Fruit fly (Drosophila melanogaster) whole organism, prepupa: ENCODE measurements around the gene CG43750.
A peak's percentile ranks its signal among the peaks of the same experiment; 100 is the strongest.

Experiments used
- CG11902 ChIP-seq: fragments of 200-800 bp; sonication (Bioruptor generic); optimal IDR thresholded peaks from 3 replicates; lab custom pipeline; 2016; ENCODE audit warnings: missing biosample characterization, missing genetic modification characterization
- fd85E ChIP-seq: fragments of 200-800 bp; sonication (Bioruptor generic); optimal IDR thresholded peaks from 3 replicates; lab custom pipeline; 2016; ENCODE audit warnings: missing biosample characterization, missing genetic modification characterization

DNA sequence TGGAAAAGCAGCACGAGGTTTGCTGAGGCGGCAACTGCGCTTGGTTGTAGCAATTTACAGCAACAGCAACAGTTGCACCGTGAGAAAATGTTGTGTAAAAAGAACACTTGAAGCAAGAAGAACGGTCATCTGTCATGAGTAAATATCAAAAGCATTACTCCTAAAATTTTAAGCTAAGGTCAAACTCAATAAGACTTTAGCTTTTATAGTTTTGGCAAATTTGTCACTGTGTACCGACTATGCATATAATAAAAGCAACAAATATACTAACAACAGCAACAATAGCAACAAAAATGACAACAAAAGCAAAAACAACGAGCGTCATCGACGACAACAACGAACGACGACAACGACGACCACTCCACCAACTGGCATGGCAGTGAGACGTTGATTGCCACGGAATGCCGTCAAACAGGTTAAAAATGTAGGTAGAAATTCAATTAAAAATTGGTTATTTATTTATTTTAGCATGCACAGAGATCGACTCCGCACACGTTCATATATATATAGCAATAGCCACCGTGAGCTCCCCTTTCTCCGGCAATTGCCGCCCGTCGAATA, 43.1 kb upstream of the CG43750 start:
- TF ChIP-seq CG11902 (GFP tag; lab: Kevin White, UChicago) = peak; percentile 96
- peak; percentile 90 for TF ChIP-seq fd85E (GFP tag; lab: Kevin White, UChicago)
